Fruit fly (Drosophila melanogaster): ENCODE data around the gene aus.

DNA sequence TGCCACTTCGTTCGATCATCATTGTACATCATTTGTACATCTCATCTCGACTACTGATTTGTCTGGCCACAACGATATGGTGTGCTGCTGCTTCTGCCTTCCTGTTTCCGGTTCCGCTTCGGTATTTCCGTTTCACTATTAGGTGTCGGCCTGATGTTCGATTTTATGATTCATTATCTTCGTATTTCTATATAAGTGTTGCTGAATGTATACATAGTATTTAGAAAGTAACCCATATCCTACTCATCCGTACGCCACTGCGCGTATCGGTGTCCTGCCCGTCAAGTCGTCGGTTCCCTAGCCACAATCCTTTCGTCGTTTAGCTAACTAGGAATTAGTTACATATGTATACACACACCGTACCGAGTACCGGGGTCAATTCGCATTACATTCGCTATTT is 30.3 kb downstream of the aus start:
- TF ChIP-seq Sin3A (optimal IDR thresholded peaks at IDR 0.05) (no peak), h (optimal IDR thresholded peaks at IDR 0.05) (no peak), psq (optimal IDR thresholded peaks at IDR 0.05) (no peak), insv (optimal IDR thresholded peaks at IDR 0.05) (no peak), ttk (optimal IDR thresholded peaks at IDR 0.05) (no peak), Myc (optimal IDR thresholded peaks at IDR 0.05) (no peak)
